Fruit fly (Drosophila melanogaster) whole organism, larva: Measurements from ENCODE around the gene p115.

Source experiments
- noc ChIP-seq: fragments of 200-800 bp; sonication (Bioruptor generic); optimal IDR thresholded peaks from 3 replicates; lab custom pipeline; 2019; ENCODE audit warnings: missing biosample characterization, mild to moderate bottlenecking, missing genetic modification characterization, moderate library complexity

The p115 gene

dm6 chrX:7893411-7894122 lies at the start of gene p115, which contains the start of the genes CG45089 and ND-MNLL:
Gene p115, plus strand, starts transcription at chrX:7894031.
Gene CG45089, minus strand, starts transcription at chrX:7893798.
Gene ND-MNLL, minus strand, starts transcription at chrX:7893798.
- TF ChIP-seq noc (tag; lab: Kevin White, UChicago): peak; percentile 55

- TF ChIP-seq noc (tag; lab: Kevin White, UChicago): no peak
Measured at dm6 chrX:7854144-7854543, 39.7 kb upstream of the p115 start, which contains the start of gene CG10920. Gene CG10920, minus strand, starts transcription at chrX:7854244.

- TF ChIP-seq noc (tag; lab: Kevin White, UChicago): no peak
Measured at dm6 chrX:7857873-7858272, 36.0 kb upstream of the p115 start, which contains the start of gene CG1409. Gene CG1409, plus strand, starts transcription at chrX:7858173.

dm6 chrX:7866868-7867267 lies 27.0 kb upstream of the p115 start, which contains the start of gene Ir7b:
Gene Ir7b, minus strand, starts transcription at chrX:7866968.
- no peak for TF ChIP-seq noc (tag; lab: Kevin White, UChicago)

- no peak for TF ChIP-seq noc (tag; lab: Kevin White, UChicago)
Measured at dm6 chrX:7873172-7873930, 20.5 kb upstream of the p115 start, which contains the start of gene dec. Gene dec, minus strand, starts transcription at chrX:7873222.

dm6 chrX:7874094-7874493 lies 19.7 kb upstream of the p115 start, which contains the start of gene Ir7c:
Gene Ir7c, plus strand, starts transcription at chrX:7874394.
- no peak for TF ChIP-seq noc (tag; lab: Kevin White, UChicago)

- no peak for TF ChIP-seq noc (tag; lab: Kevin White, UChicago)
Measured at dm6 chrX:7878736-7879135, 15.1 kb upstream of the p115 start, which contains the start of gene Ir7d. Gene Ir7d, minus strand, starts transcription at chrX:7878836.

dm6 chrX:7881579-7881978 lies 12.3 kb upstream of the p115 start, which contains the start of gene Ir7e:
Gene Ir7e, minus strand, starts transcription at chrX:7881679.
- TF ChIP-seq noc (tag; lab: Kevin White, UChicago): no peak

- no peak for TF ChIP-seq noc (tag; lab: Kevin White, UChicago)
Measured at dm6 chrX:7883926-7884325, 9.9 kb upstream of the p115 start, which contains the start of gene Ir7f. Gene Ir7f, minus strand, starts transcription at chrX:7884026.

dm6 chrX:7884360-7884759 lies 9.5 kb upstream of the p115 start, which contains the start of gene Ir7g:
Gene Ir7g, plus strand, starts transcription at chrX:7884660.
- no peak for TF ChIP-seq noc (tag; lab: Kevin White, UChicago)

- TF ChIP-seq noc (tag; lab: Kevin White, UChicago): peak; percentile 71
Measured at dm6 chrX:7888386-7889024, 5.3 kb upstream of the p115 start, which contains the start of gene Acat1. Gene Acat1, minus strand, starts transcription at chrX:7888785.

- no peak for TF ChIP-seq noc (tag; lab: Kevin White, UChicago)
Measured at dm6 chrX:7891596-7892538, 2.0 kb upstream of the p115 start, which contains the start of gene Nek2. Gene Nek2, minus strand, starts transcription at chrX:7891646.

- TF ChIP-seq noc (tag; lab: Kevin White, UChicago): peak; percentile 3
Measured at dm6 chrX:7892539-7892899, 1.3 kb upstream of the p115 start.

dm6 chrX:7900659-7901058 lies 6.8 kb downstream of the p115 start:
- TF ChIP-seq noc (tag; lab: Kevin White, UChicago): no peak
